Fruit fly (Drosophila melanogaster) whole organism, pupa: Measurements from ENCODE around the gene CG11155.

Experiments used
- CG10348 ChIP-seq: fragments of 200-800 bp; sonication (Bioruptor generic); IDR thresholded peaks from 2 replicates; pipeline ENCODE4 v1.3.6; 2022; ENCODE audit warnings: missing biosample characterization, missing genetic modification characterization
- CG12605 ChIP-seq: fragments of 200-800 bp; sonication (Bioruptor generic); IDR thresholded peaks from 2 replicates; pipeline ENCODE4 v1.3.6; 2022; ENCODE audit warnings: missing biosample characterization, missing genetic modification characterization
- CG13204 ChIP-seq: fragments of 200-800 bp; sonication (Bioruptor generic); optimal IDR thresholded peaks from 2 replicates; lab custom pipeline; 2018; ENCODE audit warnings: missing biosample characterization, mild to moderate bottlenecking, missing genetic modification characterization, moderate library complexity
- CG14655 ChIP-seq: fragments of 200-800 bp; sonication (Bioruptor generic); optimal IDR thresholded peaks from 3 replicates; lab custom pipeline; 2017; ENCODE audit warnings: mild to moderate bottlenecking, missing biosample characterization, missing genetic modification reagents, missing genetic modification characterization
- CG15710 ChIP-seq: fragments of 200-800 bp; sonication (Bioruptor generic); optimal IDR thresholded peaks from 2 replicates; lab custom pipeline; 2018; ENCODE audit warnings: missing biosample characterization, mild to moderate bottlenecking, missing genetic modification characterization, moderate library complexity
- CG17806 ChIP-seq: fragments of 200-800 bp; sonication (Bioruptor generic); optimal IDR thresholded peaks from 2 replicates; lab custom pipeline; 2018; ENCODE audit warnings: missing biosample characterization, mild to moderate bottlenecking, missing genetic modification characterization, moderate library complexity
- CG32121 ChIP-seq: fragments of 200-800 bp; sonication (Bioruptor generic); IDR thresholded peaks from 2 replicates; pipeline ENCODE4 v1.3.6; 2022; ENCODE audit warnings: missing biosample characterization, missing genetic modification characterization
- CG34367 ChIP-seq: fragments of 200-800 bp; sonication (Bioruptor generic); optimal IDR thresholded peaks from 2 replicates; lab custom pipeline; 2018; ENCODE audit warnings: missing biosample characterization, mild to moderate bottlenecking, missing genetic modification characterization
- CG4496 ChIP-seq: fragments of 200-800 bp; sonication (Bioruptor generic); IDR thresholded peaks from 3 replicates; pipeline ENCODE4 v1.3.6; 2022; ENCODE audit warnings: missing biosample characterization, missing genetic modification characterization
- CG8159 ChIP-seq: fragments of 200-800 bp; sonication (Bioruptor generic); optimal IDR thresholded peaks from 3 replicates; lab custom pipeline; 2018; ENCODE audit warnings: missing biosample characterization, mild to moderate bottlenecking, missing genetic modification characterization, moderate library complexity
- CG8301 ChIP-seq: fragments of 200-800 bp; sonication (Bioruptor generic); optimal IDR thresholded peaks from 2 replicates; lab custom pipeline; 2018; ENCODE audit warnings: missing biosample characterization, mild to moderate bottlenecking, missing genetic modification characterization
- CG9948 ChIP-seq: fragments of 200-800 bp; sonication (Bioruptor generic); optimal IDR thresholded peaks from 2 replicates; lab custom pipeline; 2018; ENCODE audit warnings: missing biosample characterization, mild to moderate bottlenecking, missing genetic modification characterization, moderate library complexity
- D1 ChIP-seq: fragments of 200-800 bp; sonication (Bioruptor generic); optimal IDR thresholded peaks from 2 replicates; lab custom pipeline; 2018; ENCODE audit warnings: missing biosample characterization, mild to moderate bottlenecking, missing genetic modification characterization, moderate library complexity
- EcR ChIP-seq: fragments of 200-800 bp; sonication (Bioruptor generic); optimal IDR thresholded peaks from 3 replicates; lab custom pipeline; 2019; ENCODE audit warnings: missing biosample characterization, missing genetic modification characterization, mild to moderate bottlenecking, moderate library complexity, missing genetic modification reagents
- Ets98B ChIP-seq: fragments of 200-800 bp; sonication (Bioruptor generic); IDR thresholded peaks from 2 replicates; pipeline ENCODE4 v1.3.6; 2022; ENCODE audit warnings: missing biosample characterization, missing genetic modification characterization
- Pif1A ChIP-seq: fragments of 200-800 bp; sonication (Bioruptor generic); optimal IDR thresholded peaks from 3 replicates; lab custom pipeline; 2016; ENCODE audit warnings: missing biosample characterization, missing genetic modification characterization
- Pif1B ChIP-seq: fragments of 200-800 bp; sonication (Bioruptor generic); optimal IDR thresholded peaks from 3 replicates; lab custom pipeline; 2016; ENCODE audit warnings: missing biosample characterization, missing genetic modification characterization
- Snoo ChIP-seq: fragments of 200-800 bp; sonication (Bioruptor generic); optimal IDR thresholded peaks from 3 replicates; lab custom pipeline; 2017; ENCODE audit warnings: missing biosample characterization, mild to moderate bottlenecking, missing genetic modification characterization, inconsistent platforms
- fd96Ca ChIP-seq: fragments of 200-800 bp; sonication (Bioruptor generic); IDR thresholded peaks from 3 replicates; pipeline ENCODE4 v1.3.6; 2022; ENCODE audit warnings: missing biosample characterization, missing genetic modification characterization
- gl ChIP-seq: fragments of 200-800 bp; sonication (Bioruptor generic); optimal IDR thresholded peaks from 2 replicates; lab custom pipeline; 2018; ENCODE audit warnings: missing biosample characterization, mild to moderate bottlenecking, missing genetic modification characterization
- rn ChIP-seq: fragments of 200-800 bp; sonication (Bioruptor generic); IDR thresholded peaks from 2 replicates; pipeline ENCODE4 v1.3.6; 2022; ENCODE audit warnings: missing biosample characterization, missing genetic modification characterization

CG11155 gene

dm6 chr4:1123769-1124493 lies 2.5 kb upstream of the CG11155 start, which contains the start of gene Arf4:
TSS of gene Arf4 (plus strand) at chr4:1124167.
- no peak for TF ChIP-seq CG9948 (tag; lab: Kevin White, UChicago)
- no peak for TF ChIP-seq CG17806 (tag; lab: Kevin White, UChicago)
- no peak for TF ChIP-seq CG15710 (tag; lab: Kevin White, UChicago)
- TF ChIP-seq gl (tag; lab: Kevin White, UChicago) = no peak
- TF ChIP-seq CG14655 (GFP tag; lab: Kevin White, UChicago) = no peak
- no peak for TF ChIP-seq CG8159
- TF ChIP-seq CG32121 (GFP tag; lab: Robert Waterston, UW) = no peak
- TF ChIP-seq EcR = no peak
- no peak for TF ChIP-seq Pif1A (GFP tag; lab: Kevin White, UChicago)
- no peak for TF ChIP-seq CG12605 (GFP tag; lab: Robert Waterston, UW)
- no peak for TF ChIP-seq Snoo
- TF ChIP-seq Ets98B = no peak
- no peak for TF ChIP-seq rn
- TF ChIP-seq CG10348 (GFP tag; lab: Robert Waterston, UW) = no peak
- no peak for TF ChIP-seq Pif1B (GFP tag; lab: Kevin White, UChicago)
- TF ChIP-seq CG13204 = no peak
- TF ChIP-seq CG8301 = no peak
- TF ChIP-seq D1 (tag; lab: Kevin White, UChicago) = no peak
- no peak for TF ChIP-seq CG34367
- TF ChIP-seq CG4496 (GFP tag; lab: Robert Waterston, UW) = no peak

dm6 chr4:1124494-1124780 lies 2.0 kb upstream of the CG11155 start:
- TF ChIP-seq Snoo (no peak), CG10348 (GFP tag; lab: Robert Waterston, UW) (no peak), CG15710 (tag; lab: Kevin White, UChicago) (no peak), Pif1A (GFP tag; lab: Kevin White, UChicago) (no peak)

dm6 chr4:1127000-1127399 lies 598 bp downstream of the CG11155 start:
- no peak for TF ChIP-seq D1 (tag; lab: Kevin White, UChicago)
- no peak for TF ChIP-seq rn
- no peak for TF ChIP-seq fd96Ca (GFP tag; lab: Robert Waterston, UW)
- no peak for TF ChIP-seq EcR
- TF ChIP-seq CG4496 (GFP tag; lab: Robert Waterston, UW) = no peak
- no peak for TF ChIP-seq CG32121 (GFP tag; lab: Robert Waterston, UW)
- no peak for TF ChIP-seq CG15710 (tag; lab: Kevin White, UChicago)
- no peak for TF ChIP-seq Snoo
- no peak for TF ChIP-seq CG12605 (GFP tag; lab: Robert Waterston, UW)
- TF ChIP-seq CG34367 = no peak

- TF ChIP-seq Ets98B (no peak), CG4496 (GFP tag; lab: Robert Waterston, UW) (no peak), CG32121 (GFP tag; lab: Robert Waterston, UW) (no peak), CG9948 (tag; lab: Kevin White, UChicago) (no peak), CG8159 (no peak), CG12605 (GFP tag; lab: Robert Waterston, UW) (no peak)
Observed at dm6 chr4:1144715-1145114, 18.3 kb downstream of the CG11155 start.

- TF ChIP-seq Snoo (peak; percentile 9), fd96Ca (GFP tag; lab: Robert Waterston, UW) (no peak)
Observed at dm6 chr4:1146456-1146855, 20.1 kb downstream of the CG11155 start.

dm6 chr4:1147166-1147565 lies 20.8 kb downstream of the CG11155 start, which contains the start of gene Kif3C:
TSS of gene Kif3C (plus strand) at chr4:1147466.
- TF ChIP-seq CG8159 (no peak), rn (no peak), D1 (tag; lab: Kevin White, UChicago) (no peak)

- no peak for TF ChIP-seq Pif1B (GFP tag; lab: Kevin White, UChicago)
- no peak for TF ChIP-seq Pif1A (GFP tag; lab: Kevin White, UChicago)
- TF ChIP-seq CG4496 (GFP tag; lab: Robert Waterston, UW) = no peak
- TF ChIP-seq CG12605 (GFP tag; lab: Robert Waterston, UW) = no peak
- no peak for TF ChIP-seq CG17806 (tag; lab: Kevin White, UChicago)
- TF ChIP-seq CG14655 (GFP tag; lab: Kevin White, UChicago) = no peak
- no peak for TF ChIP-seq Snoo
Observed at dm6 chr4:1147966-1148541, 21.7 kb downstream of the CG11155 start.

dm6 chr4:1156278-1156677 lies 29.9 kb downstream of the CG11155 start:
- TF ChIP-seq CG14655 (GFP tag; lab: Kevin White, UChicago) (no peak), EcR (no peak), CG10348 (GFP tag; lab: Robert Waterston, UW) (no peak), CG9948 (tag; lab: Kevin White, UChicago) (no peak), D1 (tag; lab: Kevin White, UChicago) (no peak), CG32121 (GFP tag; lab: Robert Waterston, UW) (no peak), CG15710 (tag; lab: Kevin White, UChicago) (no peak)
